Fruit fly (Drosophila melanogaster): ENCODE measurements around the gene elB.

Gene elB

dm6 chr2L:14394298-14395064 is 14.9 kb downstream of the elB start:
- TF ChIP-seq CG17801 (GFP tag; optimal IDR thresholded peaks at IDR 0.05; ENCODE audit: partially characterized antibody), result peak; percentile 43

dm6 chr2L:14393527-14393926 is 15.8 kb downstream of the elB start:
- TF ChIP-seq CG17801 (GFP tag; optimal IDR thresholded peaks at IDR 0.05; ENCODE audit: partially characterized antibody), result no peak

dm6 chr2L:14388448-14388847 is 20.9 kb downstream of the elB start:
- no peak for TF ChIP-seq CG17801 (GFP tag; optimal IDR thresholded peaks at IDR 0.05; ENCODE audit: partially characterized antibody)

dm6 chr2L:14386522-14386921 is 22.8 kb downstream of the elB start:
- no peak for TF ChIP-seq CG17801 (GFP tag; optimal IDR thresholded peaks at IDR 0.05; ENCODE audit: partially characterized antibody)

dm6 chr2L:14381881-14382280 is 27.5 kb downstream of the elB start:
- TF ChIP-seq CG17801 (GFP tag; optimal IDR thresholded peaks at IDR 0.05; ENCODE audit: partially characterized antibody), result no peak

- no peak for TF ChIP-seq CG17801 (GFP tag; optimal IDR thresholded peaks at IDR 0.05; ENCODE audit: partially characterized antibody)
Observed at dm6 chr2L:14381072-14381471, 28.3 kb downstream of the elB start, which contains the start of gene ppk. ppk (minus strand) TSS chr2L:14381172.

dm6 chr2L:14376484-14377254 is 32.7 kb downstream of the elB start:
- TF ChIP-seq CG17801 (GFP tag; optimal IDR thresholded peaks at IDR 0.05; ENCODE audit: partially characterized antibody), result no peak

- no peak for TF ChIP-seq CG17801 (GFP tag; optimal IDR thresholded peaks at IDR 0.05; ENCODE audit: partially characterized antibody)
Observed at dm6 chr2L:14374024-14374423, 35.3 kb downstream of the elB start.

dm6 chr2L:14373250-14373649 is 36.1 kb downstream of the elB start:
- TF ChIP-seq CG17801 (GFP tag; optimal IDR thresholded peaks at IDR 0.05; ENCODE audit: partially characterized antibody), result no peak

dm6 chr2L:14372254-14372717 is 37.1 kb downstream of the elB start:
- no peak for TF ChIP-seq CG17801 (GFP tag; optimal IDR thresholded peaks at IDR 0.05; ENCODE audit: partially characterized antibody)

dm6 chr2L:14370777-14371096 is 38.6 kb downstream of the elB start:
- no peak for TF ChIP-seq CG17801 (GFP tag; optimal IDR thresholded peaks at IDR 0.05; ENCODE audit: partially characterized antibody)

dm6 chr2L:14369933-14370776 is 39.2 kb downstream of the elB start:
- TF ChIP-seq CG17801 (GFP tag; optimal IDR thresholded peaks at IDR 0.05; ENCODE audit: partially characterized antibody), result no peak

- no peak for TF ChIP-seq CG17801 (GFP tag; optimal IDR thresholded peaks at IDR 0.05; ENCODE audit: partially characterized antibody)
Observed at dm6 chr2L:14368833-14369232, 40.5 kb downstream of the elB start.

dm6 chr2L:14367274-14367669 is 42.1 kb downstream of the elB start:
- no peak for TF ChIP-seq CG17801 (GFP tag; optimal IDR thresholded peaks at IDR 0.05; ENCODE audit: partially characterized antibody)

dm6 chr2L:14366590-14367273 is 42.6 kb downstream of the elB start:
- TF ChIP-seq CG17801 (GFP tag; optimal IDR thresholded peaks at IDR 0.05; ENCODE audit: partially characterized antibody), result no peak
